Worm (Caenorhabditis elegans): ENCODE measurements around the gene spas-1.

spas-1 gene

DNA sequence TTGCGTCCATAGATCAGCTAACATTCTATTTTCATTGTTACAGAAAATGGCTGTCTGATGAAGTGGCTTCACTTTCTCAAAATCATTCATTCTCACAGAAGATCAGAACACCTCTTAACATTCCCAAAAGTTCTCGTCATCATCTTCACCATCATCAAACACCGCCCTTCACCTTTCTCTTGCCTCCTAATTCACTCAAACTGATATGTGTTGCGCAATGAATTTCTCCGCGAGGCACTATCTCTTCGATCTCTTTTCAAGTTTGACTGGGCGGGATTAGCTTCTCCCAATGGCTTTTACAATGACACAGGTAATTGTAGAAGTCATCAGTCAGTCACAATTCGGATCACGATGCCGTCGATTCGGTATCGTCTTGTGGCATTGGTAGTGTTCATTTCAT, 46.0 kb downstream of the spas-1 start, which contains the start of gene grd-6:
TSS of gene grd-6 (plus strand) at position 301 of the 400 bp plus-strand sequence.
- TF ChIP-seq nhr-237 (tag; optimal IDR thresholded peaks at IDR 0.05) (no peak), mdl-1 (tag; optimal IDR thresholded peaks at IDR 0.05) (no peak), nhr-23 (tag; optimal IDR thresholded peaks at IDR 0.05) (no peak), ztf-11 (tag; optimal IDR thresholded peaks at IDR 0.05) (no peak), blmp-1 (tag; optimal IDR thresholded peaks at IDR 0.05; ENCODE audit: insufficient read depth) (no peak), crh-2 (tag; optimal IDR thresholded peaks at IDR 0.05) (no peak), gmeb-1 (tag; optimal IDR thresholded peaks at IDR 0.05) (no peak), ama-1 (optimal IDR thresholded peaks at IDR 0.05) (no peak), ceh-16 (tag; optimal IDR thresholded peaks at IDR 0.05) (no peak), fos-1 (tag; optimal IDR thresholded peaks at IDR 0.05) (no peak), ztf-1 (GFP tag; conservative IDR thresholded peaks at IDR 0.05) (no peak), ceh-82 (tag; optimal IDR thresholded peaks at IDR 0.05) (no peak), nhr-77 (tag; optimal IDR thresholded peaks at IDR 0.05) (no peak)

DNA sequence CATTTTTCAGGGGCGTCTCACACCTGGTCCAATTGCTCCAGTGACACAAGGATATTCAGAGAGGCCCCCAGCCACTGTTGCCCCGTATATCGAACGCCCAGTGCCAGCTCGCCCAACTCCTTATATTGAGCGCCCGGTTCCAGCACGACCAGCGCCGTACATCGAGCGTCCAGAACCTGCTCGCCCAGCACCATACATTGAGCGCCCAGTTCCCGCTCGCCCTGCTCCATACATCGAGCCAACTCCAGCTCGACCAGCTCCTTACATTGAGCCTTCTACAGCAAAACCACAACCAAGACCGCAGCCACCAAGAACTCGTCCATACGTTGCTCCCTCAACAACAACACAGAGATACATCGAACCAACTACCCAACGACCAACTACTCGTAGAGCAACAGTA, 47.2 kb downstream of the spas-1 start:
- no peak for TF ChIP-seq dmd-4 (tag; optimal IDR thresholded peaks at IDR 0.05)
- no peak for TF ChIP-seq fos-1 (tag; optimal IDR thresholded peaks at IDR 0.05)
- TF ChIP-seq Y55F3AM.14 (GFP tag; optimal IDR thresholded peaks at IDR 0.05): no peak
- no peak for TF ChIP-seq nhr-10 (tag; optimal IDR thresholded peaks at IDR 0.05)
- TF ChIP-seq nhr-21 (tag; optimal IDR thresholded peaks at IDR 0.05): no peak
- TF ChIP-seq gmeb-1 (tag; optimal IDR thresholded peaks at IDR 0.05): no peak
- TF ChIP-seq nhr-129 (tag; optimal IDR thresholded peaks at IDR 0.05): no peak
- TF ChIP-seq mab-5 (tag; optimal IDR thresholded peaks at IDR 0.05): no peak
- TF ChIP-seq unc-39 (tag; optimal IDR thresholded peaks at IDR 0.05): no peak

- no peak for TF ChIP-seq ama-1 (optimal IDR thresholded peaks at IDR 0.05)
- no peak for TF ChIP-seq nhr-23 (tag; optimal IDR thresholded peaks at IDR 0.05)
- TF ChIP-seq elt-1 (tag; optimal IDR thresholded peaks at IDR 0.05): no peak
- TF ChIP-seq mbf-1 (tag; optimal IDR thresholded peaks at IDR 0.05): no peak
- no peak for TF ChIP-seq fos-1 (tag; optimal IDR thresholded peaks at IDR 0.05)
- TF ChIP-seq nhr-237 (tag; optimal IDR thresholded peaks at IDR 0.05): no peak
- TF ChIP-seq nhr-25 (tag; optimal IDR thresholded peaks at IDR 0.05): no peak
- TF ChIP-seq ceh-16 (tag; optimal IDR thresholded peaks at IDR 0.05): no peak
- TF ChIP-seq egl-27 (tag; optimal IDR thresholded peaks at IDR 0.05): no peak
Measured at ce11 chrV:9224377-9224776, 48.8 kb downstream of the spas-1 start.

ce11 chrV:9224981-9225380, 49.4 kb downstream of the spas-1 start:
- TF ChIP-seq blmp-1 (tag; optimal IDR thresholded peaks at IDR 0.05; ENCODE audit: insufficient read depth) (peak; percentile 74), nhr-12 (tag; optimal IDR thresholded peaks at IDR 0.05) (no peak), nhr-23 (tag; optimal IDR thresholded peaks at IDR 0.05) (no peak), nhr-10 (tag; optimal IDR thresholded peaks at IDR 0.05) (no peak), alr-1 (tag; optimal IDR thresholded peaks at IDR 0.05) (no peak), unc-55 (GFP tag; optimal IDR thresholded peaks at IDR 0.05) (peak; percentile 26)

DNA sequence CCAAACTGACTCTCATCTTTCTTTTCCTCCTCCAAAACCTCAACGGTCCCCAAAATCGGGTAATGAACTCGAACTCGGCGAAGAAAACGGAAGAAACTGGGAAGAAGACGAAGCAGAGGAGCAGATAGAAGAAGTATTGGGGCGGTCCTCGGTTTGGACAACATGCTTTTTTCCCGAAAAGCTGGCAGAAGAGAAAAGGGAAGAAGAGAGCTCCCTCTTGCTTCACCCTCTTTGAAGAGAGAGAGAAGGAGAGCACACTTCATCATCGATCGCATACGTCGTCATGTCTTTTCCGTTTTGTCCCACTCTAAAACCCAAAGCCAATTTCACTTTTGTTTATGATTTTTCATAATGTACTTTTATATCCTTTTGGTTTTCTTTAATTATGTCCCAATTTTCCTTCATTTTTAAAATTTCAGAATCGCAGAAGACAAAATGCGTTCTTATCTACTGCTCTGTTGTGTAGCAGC, 50.1 kb downstream of the spas-1 start, which contains the start of gene F07C3.2:
TSS of gene F07C3.2 (plus strand) at position 420 of the 470 bp plus-strand sequence.
- peak; percentile 16 for TF ChIP-seq crh-2 (tag; optimal IDR thresholded peaks at IDR 0.05)
- peak in 1 of 2 experiments; percentile 36 for TF ChIP-seq lsy-2 (tag; optimal IDR thresholded peaks at IDR 0.05)
- peak; percentile 8 for TF ChIP-seq nhr-129 (tag; optimal IDR thresholded peaks at IDR 0.05)
- TF ChIP-seq C34F6.9 (tag; optimal IDR thresholded peaks at IDR 0.05): peak; percentile 54
- TF ChIP-seq unc-55 (GFP tag; optimal IDR thresholded peaks at IDR 0.05): peak; percentile 49
- TF ChIP-seq mdl-1 (tag; optimal IDR thresholded peaks at IDR 0.05): no peak
- no peak for TF ChIP-seq nhr-12 (tag; optimal IDR thresholded peaks at IDR 0.05)
